Fruit fly (Drosophila melanogaster) whole organism, pupa: ENCODE measurements around the gene CG1024.

Source experiments
- CG10348 ChIP-seq: fragments of 200-800 bp; sonication (Bioruptor generic); IDR thresholded peaks from 2 replicates; pipeline ENCODE4 v1.3.6; 2022; ENCODE audit warnings: missing biosample characterization, missing genetic modification characterization
- CG13204 ChIP-seq: fragments of 200-800 bp; sonication (Bioruptor generic); optimal IDR thresholded peaks from 2 replicates; lab custom pipeline; 2018; ENCODE audit warnings: missing biosample characterization, mild to moderate bottlenecking, missing genetic modification characterization, moderate library complexity
- CG14655 ChIP-seq: fragments of 200-800 bp; sonication (Bioruptor generic); optimal IDR thresholded peaks from 3 replicates; lab custom pipeline; 2017; ENCODE audit warnings: mild to moderate bottlenecking, missing biosample characterization, missing genetic modification reagents, missing genetic modification characterization
- CG15710 ChIP-seq: fragments of 200-800 bp; sonication (Bioruptor generic); optimal IDR thresholded peaks from 2 replicates; lab custom pipeline; 2018; ENCODE audit warnings: missing biosample characterization, mild to moderate bottlenecking, missing genetic modification characterization, moderate library complexity
- CG32121 ChIP-seq: fragments of 200-800 bp; sonication (Bioruptor generic); IDR thresholded peaks from 2 replicates; pipeline ENCODE4 v1.3.6; 2022; ENCODE audit warnings: missing biosample characterization, missing genetic modification characterization
- CG4496 ChIP-seq: fragments of 200-800 bp; sonication (Bioruptor generic); IDR thresholded peaks from 3 replicates; pipeline ENCODE4 v1.3.6; 2022; ENCODE audit warnings: missing biosample characterization, missing genetic modification characterization
- CG8159 ChIP-seq: fragments of 200-800 bp; sonication (Bioruptor generic); optimal IDR thresholded peaks from 3 replicates; lab custom pipeline; 2018; ENCODE audit warnings: missing biosample characterization, mild to moderate bottlenecking, missing genetic modification characterization, moderate library complexity
- D1 ChIP-seq: fragments of 200-800 bp; sonication (Bioruptor generic); optimal IDR thresholded peaks from 2 replicates; lab custom pipeline; 2018; ENCODE audit warnings: missing biosample characterization, mild to moderate bottlenecking, missing genetic modification characterization, moderate library complexity
- EcR ChIP-seq: fragments of 200-800 bp; sonication (Bioruptor generic); optimal IDR thresholded peaks from 3 replicates; lab custom pipeline; 2019; ENCODE audit warnings: missing biosample characterization, missing genetic modification characterization, mild to moderate bottlenecking, moderate library complexity, missing genetic modification reagents
- Ets98B ChIP-seq: fragments of 200-800 bp; sonication (Bioruptor generic); IDR thresholded peaks from 2 replicates; pipeline ENCODE4 v1.3.6; 2022; ENCODE audit warnings: missing biosample characterization, missing genetic modification characterization
- Pif1B ChIP-seq: fragments of 200-800 bp; sonication (Bioruptor generic); optimal IDR thresholded peaks from 3 replicates; lab custom pipeline; 2016; ENCODE audit warnings: missing biosample characterization, missing genetic modification characterization
- gl ChIP-seq: fragments of 200-800 bp; sonication (Bioruptor generic); optimal IDR thresholded peaks from 2 replicates; lab custom pipeline; 2018; ENCODE audit warnings: missing biosample characterization, mild to moderate bottlenecking, missing genetic modification characterization

DNA sequence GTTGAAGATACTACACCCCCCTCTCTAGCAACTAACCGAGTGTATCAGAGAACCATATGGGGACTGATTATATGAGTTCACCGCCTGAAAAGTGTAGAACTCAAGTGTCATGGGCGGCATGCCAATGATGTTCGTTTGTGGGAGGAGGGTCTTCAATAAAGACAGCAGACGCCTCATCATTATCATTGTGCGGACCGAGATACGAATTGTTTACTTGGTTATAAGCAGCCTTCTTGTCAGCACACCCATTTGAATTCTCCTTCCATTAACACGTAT, 14.1 kb upstream of the CG1024 start:
- TF ChIP-seq Ets98B (GFP tag; lab: Robert Waterston, UW) (no peak), CG32121 (GFP tag; lab: Robert Waterston, UW) (no peak), CG15710 (no peak), EcR (GFP tag; lab: Kevin White, UChicago) (peak; percentile 33), CG10348 (GFP tag; lab: Robert Waterston, UW) (no peak), CG13204 (GFP tag; lab: Kevin White, UChicago) (no peak), CG8159 (no peak), gl (tag; lab: Kevin White, UChicago) (no peak), CG4496 (no peak), Pif1B (GFP tag; lab: Kevin White, UChicago) (no peak), D1 (tag; lab: Kevin White, UChicago) (no peak), CG14655 (GFP tag; lab: Kevin White, UChicago) (no peak)
